Fruit fly (Drosophila melanogaster) whole organism, prepupa: ENCODE results near the gene CG7065.
A peak's percentile ranks its signal among the peaks of the same experiment; 100 is the strongest.

ENCODE experiments used
- Blimp-1 ChIP-seq: fragments of 200-800 bp; sonication (Bioruptor generic); optimal IDR thresholded peaks from 3 replicates; lab custom pipeline; 2017; ENCODE audit warnings: missing biosample characterization, missing genetic modification characterization, mild to moderate bottlenecking, moderate library complexity, missing genetic modification reagents
- CG10631 ChIP-seq: fragments of 200-800 bp; sonication (Bioruptor generic); optimal IDR thresholded peaks from 2 replicates; lab custom pipeline; 2016; ENCODE audit warnings: missing biosample characterization, missing genetic modification characterization
- CG11294 ChIP-seq: fragments of 200-800 bp; sonication (Bioruptor generic); IDR thresholded peaks from 2 replicates; pipeline ENCODE4 v1.3.6; 2022; ENCODE audit warnings: missing biosample characterization, missing genetic modification characterization
- CG11762 ChIP-seq: fragments of 200-800 bp; sonication (Bioruptor generic); optimal IDR thresholded peaks from 3 replicates; lab custom pipeline; 2016; ENCODE audit warnings: missing biosample characterization, missing genetic modification characterization; ENCODE audit not compliant: insufficient read depth
- CG11902 ChIP-seq: fragments of 200-800 bp; sonication (Bioruptor generic); optimal IDR thresholded peaks from 3 replicates; lab custom pipeline; 2016; ENCODE audit warnings: missing biosample characterization, missing genetic modification characterization
- CG15336 ChIP-seq: fragments of 200-800 bp; sonication (Bioruptor generic); IDR thresholded peaks from 2 replicates; pipeline ENCODE4 v1.3.6; 2022; ENCODE audit warnings: missing biosample characterization, missing genetic modification characterization
- CG1621 ChIP-seq: fragments of 200-800 bp; sonication (Bioruptor generic); optimal IDR thresholded peaks from 3 replicates; lab custom pipeline; 2018; ENCODE audit warnings: missing biosample characterization, mild to moderate bottlenecking, missing genetic modification characterization
- CG16779 ChIP-seq: fragments of 200-800 bp; sonication (Bioruptor generic); optimal IDR thresholded peaks from 3 replicates; lab custom pipeline; 2017; ENCODE audit warnings: missing biosample characterization, mild to moderate bottlenecking, missing genetic modification characterization
- CG3032 ChIP-seq: fragments of 200-800 bp; optimal IDR thresholded peaks from 2 replicates; lab custom pipeline; 2019; ENCODE audit warnings: missing biosample characterization, mild to moderate bottlenecking, missing genetic modification characterization, moderate library complexity
- CG31627 ChIP-seq: fragments of 200-800 bp; sonication (Bioruptor generic); optimal IDR thresholded peaks from 3 replicates; lab custom pipeline; 2016; ENCODE audit warnings: missing biosample characterization, missing genetic modification characterization
- CG32006 ChIP-seq: fragments of 200-800 bp; sonication (Bioruptor generic); optimal IDR thresholded peaks from 3 replicates; lab custom pipeline; 2017; ENCODE audit warnings: missing biosample characterization, mild to moderate bottlenecking, missing genetic modification characterization
- CG34406 ChIP-seq: fragments of 200-800 bp; sonication (Bioruptor generic); optimal IDR thresholded peaks from 3 replicates; lab custom pipeline; 2016; ENCODE audit warnings: missing biosample characterization, missing genetic modification characterization
- CG3919 ChIP-seq: fragments of 200-800 bp; sonication (Bioruptor generic); optimal IDR thresholded peaks from 3 replicates; lab custom pipeline; 2016; ENCODE audit warnings: missing biosample characterization, missing genetic modification characterization
- CG6163 ChIP-seq: fragments of 200-800 bp; sonication (Bioruptor generic); IDR thresholded peaks from 3 replicates; pipeline ENCODE4 v1.3.6; 2022; ENCODE audit warnings: missing biosample characterization, missing genetic modification characterization
- CG6276 ChIP-seq: fragments of 200-800 bp; sonication (Bioruptor generic); optimal IDR thresholded peaks from 2 replicates; lab custom pipeline; 2017; ENCODE audit warnings: missing biosample characterization, mild to moderate bottlenecking, missing genetic modification characterization
- CG6808 ChIP-seq: fragments of 200-800 bp; sonication (Bioruptor generic); optimal IDR thresholded peaks from 3 replicates; lab custom pipeline; 2017; ENCODE audit warnings: missing biosample characterization, missing genetic modification characterization, mild to moderate bottlenecking, moderate library complexity, missing genetic modification reagents
- CG6854 ChIP-seq: fragments of 200-800 bp; sonication (Bioruptor generic); optimal IDR thresholded peaks from 2 replicates; lab custom pipeline; 2017; ENCODE audit warnings: missing biosample characterization, mild to moderate bottlenecking, missing genetic modification characterization
- CG7368 ChIP-seq: fragments of 200-800 bp; sonication (Bioruptor generic); optimal IDR thresholded peaks from 3 replicates; lab custom pipeline; 2016; ENCODE audit warnings: missing biosample characterization, missing genetic modification characterization
- CG8119 ChIP-seq: fragments of 200-800 bp; sonication (Bioruptor generic); IDR thresholded peaks from 3 replicates; pipeline ENCODE4 v1.3.6; 2022; ENCODE audit warnings: missing biosample characterization, missing genetic modification characterization
- CG8319 ChIP-seq: fragments of 200-800 bp; sonication (Bioruptor generic); optimal IDR thresholded peaks from 3 replicates; lab custom pipeline; 2016; ENCODE audit warnings: missing biosample characterization, missing genetic modification characterization
- CG8632 ChIP-seq: fragments of 200-800 bp; sonication (Bioruptor generic); optimal IDR thresholded peaks from 3 replicates; lab custom pipeline; 2016; ENCODE audit warnings: missing biosample characterization, missing genetic modification characterization
- Eip75B ChIP-seq: fragments of 200-800 bp; sonication (Bioruptor generic); optimal IDR thresholded peaks from 3 replicates; lab custom pipeline; 2016; ENCODE audit warnings: missing biosample characterization, missing genetic modification characterization
- Eip78C ChIP-seq: fragments of 200-800 bp; sonication (Bioruptor generic); peaks from one replicate; lab custom pipeline; 2016; ENCODE audit warnings: missing biosample characterization, missing genetic modification characterization
- Eip93F ChIP-seq: fragments of 200-800 bp; sonication (Bioruptor generic); optimal IDR thresholded peaks from 2 replicates; lab custom pipeline; 2016; ENCODE audit warnings: missing biosample characterization, mild to moderate bottlenecking, missing genetic modification characterization
- Ets21C ChIP-seq: fragments of 200-800 bp; sonication (Bioruptor generic); optimal IDR thresholded peaks from 3 replicates; lab custom pipeline; 2016; ENCODE audit warnings: missing biosample characterization, missing genetic modification characterization
- Ets96B ChIP-seq: fragments of 200-800 bp; optimal IDR thresholded peaks from 2 replicates; lab custom pipeline; 2019; ENCODE audit warnings: missing biosample characterization, mild to moderate bottlenecking, missing genetic modification characterization, moderate library complexity
- Gug ChIP-seq: fragments of 200-800 bp; sonication (Bioruptor generic); IDR thresholded peaks from 2 replicates; pipeline ENCODE4 v1.3.6; 2022; ENCODE audit warnings: missing biosample characterization, missing genetic modification characterization
- Hr39 ChIP-seq: fragments of 200-800 bp; sonication (Bioruptor generic); optimal IDR thresholded peaks from 2 replicates; lab custom pipeline; 2016; ENCODE audit warnings: missing biosample characterization, missing genetic modification characterization
- Hr4 ChIP-seq: fragments of 200-800 bp; sonication (Bioruptor generic); optimal IDR thresholded peaks from 3 replicates; lab custom pipeline; 2016; ENCODE audit warnings: missing biosample characterization, missing genetic modification characterization
- Lpt ChIP-seq: fragments of 200-800 bp; sonication (Bioruptor generic); optimal IDR thresholded peaks from 3 replicates; lab custom pipeline; 2016; ENCODE audit warnings: missing biosample characterization, missing genetic modification characterization
- Met ChIP-seq: fragments of 200-800 bp; sonication (Bioruptor generic); optimal IDR thresholded peaks from 3 replicates; lab custom pipeline; 2016; ENCODE audit warnings: missing biosample characterization, missing genetic modification characterization
- OdsH ChIP-seq: fragments of 200-800 bp; sonication (Bioruptor generic); optimal IDR thresholded peaks from 3 replicates; lab custom pipeline; 2016; ENCODE audit warnings: missing biosample characterization, missing genetic modification characterization
- Smox ChIP-seq: fragments of 200-800 bp; sonication (Bioruptor generic); optimal IDR thresholded peaks from 3 replicates; lab custom pipeline; 2016; ENCODE audit warnings: missing biosample characterization, missing genetic modification characterization
- Sox102F ChIP-seq: fragments of 200-800 bp; sonication (Bioruptor generic); optimal IDR thresholded peaks from 2 replicates; lab custom pipeline; 2016; ENCODE audit warnings: missing biosample characterization, mild to moderate bottlenecking, missing genetic modification characterization
- Sox14 ChIP-seq: fragments of 200-800 bp; sonication (Bioruptor generic); optimal IDR thresholded peaks from 3 replicates; lab custom pipeline; 2016; ENCODE audit warnings: missing biosample characterization, missing genetic modification characterization
- Sox15 ChIP-seq: fragments of 200-800 bp; sonication (Bioruptor generic); optimal IDR thresholded peaks from 3 replicates; lab custom pipeline; 2016; ENCODE audit warnings: missing biosample characterization, missing genetic modification characterization
- achi ChIP-seq: fragments of 200-800 bp; sonication (Bioruptor generic); optimal IDR thresholded peaks from 3 replicates; lab custom pipeline; 2016; ENCODE audit warnings: missing biosample characterization, missing genetic modification characterization
- acj6 ChIP-seq: fragments of 200-800 bp; sonication (Bioruptor generic); optimal IDR thresholded peaks from 3 replicates; lab custom pipeline; 2016; ENCODE audit warnings: missing biosample characterization, missing genetic modification characterization
- cyc ChIP-seq: fragments of 200-800 bp; sonication (Bioruptor generic); optimal IDR thresholded peaks from 3 replicates; lab custom pipeline; 2016; ENCODE audit warnings: missing biosample characterization, missing genetic modification characterization
- dsx ChIP-seq: fragments of 200-800 bp; optimal IDR thresholded peaks from 3 replicates; lab custom pipeline; 2019; ENCODE audit warnings: missing biosample characterization, mild to moderate bottlenecking, missing genetic modification characterization, moderate library complexity; ENCODE audit not compliant: poor library complexity, severe bottlenecking
- esn ChIP-seq: fragments of 200-800 bp; sonication (Bioruptor generic); optimal IDR thresholded peaks from 2 replicates; lab custom pipeline; 2016; ENCODE audit warnings: missing biosample characterization, mild to moderate bottlenecking, missing genetic modification characterization, moderate library complexity
- fd59A ChIP-seq: fragments of 200-800 bp; sonication (Bioruptor generic); optimal IDR thresholded peaks from 2 replicates; lab custom pipeline; 2017; ENCODE audit warnings: missing biosample characterization, mild to moderate bottlenecking, missing genetic modification characterization, missing genetic modification reagents
- fd85E ChIP-seq: fragments of 200-800 bp; sonication (Bioruptor generic); optimal IDR thresholded peaks from 3 replicates; lab custom pipeline; 2016; ENCODE audit warnings: missing biosample characterization, missing genetic modification characterization
- fkh ChIP-seq: fragments of 200-800 bp; sonication (Bioruptor generic); optimal IDR thresholded peaks from 3 replicates; lab custom pipeline; 2017; ENCODE audit warnings: missing biosample characterization, mild to moderate bottlenecking, missing genetic modification characterization, moderate library complexity
- lz ChIP-seq: fragments of 200-800 bp; sonication (Bioruptor generic); optimal IDR thresholded peaks from 3 replicates; lab custom pipeline; 2016; ENCODE audit warnings: missing biosample characterization, missing genetic modification characterization
- net ChIP-seq: fragments of 200-800 bp; sonication (Bioruptor generic); optimal IDR thresholded peaks from 3 replicates; lab custom pipeline; 2016; ENCODE audit warnings: missing biosample characterization, missing genetic modification characterization
- salr ChIP-seq, 2 experiments: fragments of 200-800 bp; sonication (Bioruptor generic); optimal IDR thresholded peaks; 3 replicates each; lab custom pipeline; 2016 to 2018; ENCODE audit warnings: missing biosample characterization in 2 of 2, missing genetic modification characterization in 2 of 2, mild to moderate bottlenecking in 1 of 2
- spab ChIP-seq: fragments of 200-800 bp; sonication (Bioruptor generic); optimal IDR thresholded peaks from 2 replicates; lab custom pipeline; 2017; ENCODE audit warnings: missing biosample characterization, mild to moderate bottlenecking, missing genetic modification characterization, missing genetic modification reagents
- ss ChIP-seq, 2 experiments: fragments of 200-800 bp; sonication (Bioruptor generic); optimal IDR thresholded peaks; 2 replicates in 1 of 2; 3 replicates in 1 of 2; lab custom pipeline; 2017 to 2018; ENCODE audit warnings: mild to moderate bottlenecking in 2 of 2, missing biosample characterization in 2 of 2, missing genetic modification characterization in 2 of 2, moderate library complexity in 1 of 2
- svp ChIP-seq: fragments of 200-800 bp; sonication (Bioruptor generic); peaks from one replicate; lab custom pipeline; 2016; ENCODE audit warnings: missing biosample characterization, missing genetic modification characterization
- topi ChIP-seq: fragments of 200-800 bp; sonication (Bioruptor generic); optimal IDR thresholded peaks from 3 replicates; lab custom pipeline; 2016; ENCODE audit warnings: missing biosample characterization, missing genetic modification characterization
- vri ChIP-seq: fragments of 200-800 bp; sonication (Bioruptor generic); optimal IDR thresholded peaks from 3 replicates; lab custom pipeline; 2016; ENCODE audit warnings: missing biosample characterization, mild to moderate bottlenecking, missing genetic modification characterization

The CG7065 gene

dm6 chrX:9134922-9135453, 7.3 kb upstream of the CG7065 start, which contains the start of gene fend:
Gene fend, minus strand, starts transcription at chrX:9135099.
- TF ChIP-seq Eip78C (GFP tag; lab: Kevin White, UChicago) (peak; percentile 86), vri (no peak), CG15336 (GFP tag; lab: Robert Waterston, UW) (no peak), fkh (GFP tag; lab: Kevin White, UChicago) (no peak), esn (GFP tag; lab: Kevin White, UChicago) (peak; percentile 31), CG6808 (GFP tag; lab: Kevin White, UChicago) (peak; percentile 49), CG1621 (no peak), acj6 (GFP tag; lab: Kevin White, UChicago) (peak; percentile 34), Hr4 (GFP tag; lab: Kevin White, UChicago) (peak; percentile 3), Blimp-1 (GFP tag; lab: Kevin White, UChicago) (no peak), CG11762 (no peak), Eip93F (GFP tag; lab: Kevin White, UChicago) (no peak), cyc (GFP tag; lab: Kevin White, UChicago) (no peak), net (GFP tag; lab: Kevin White, UChicago) (peak; percentile 32), CG3919 (GFP tag; lab: Kevin White, UChicago) (no peak), svp (peak; percentile 78), CG8319 (GFP tag; lab: Kevin White, UChicago) (no peak), Smox (GFP tag; lab: Kevin White, UChicago) (no peak), CG11902 (GFP tag; lab: Kevin White, UChicago) (no peak), achi (peak; percentile 34), CG10631 (GFP tag; lab: Kevin White, UChicago) (no peak), CG7368 (no peak), Hr39 (no peak), fd59A (GFP tag; lab: Kevin White, UChicago) (no peak), CG16779 (tag; lab: Kevin White, UChicago) (peak; percentile 17), CG8632 (no peak), CG34406 (peak; percentile 26), lz (peak; percentile 24), CG3032 (tag; lab: Kevin White, UChicago) (peak; percentile 34), CG32006 (GFP tag; lab: Kevin White, UChicago) (peak; percentile 56), topi (GFP tag; lab: Kevin White, UChicago) (peak; percentile 11), ss (GFP tag; optimal IDR thresholded peaks at IDR 0.05; lab: Kevin White, UChicago) (peak; percentile 26 to 57), salr (GFP tag; optimal IDR thresholded peaks at IDR 0.05; lab: Kevin White, UChicago) (peak in 1 of 2 experiments; percentile 11), spab (GFP tag; lab: Kevin White, UChicago) (no peak), Ets21C (GFP tag; lab: Kevin White, UChicago) (no peak), Met (GFP tag; lab: Kevin White, UChicago) (peak; percentile 2), Eip75B (no peak), Ets96B (peak; percentile 54), Sox15 (GFP tag; lab: Kevin White, UChicago) (no peak), CG6163 (GFP tag; lab: Robert Waterston, UW) (0 out of 3 replicates have a peak, but pooled peaks have one; percentile 6), CG8119 (GFP tag; lab: Robert Waterston, UW) (no peak), CG6854 (GFP tag; lab: Kevin White, UChicago) (no peak), fd85E (GFP tag; lab: Kevin White, UChicago) (no peak), Gug (no peak), CG11294 (GFP tag; lab: Robert Waterston, UW) (no peak), CG6276 (GFP tag; lab: Kevin White, UChicago) (peak; percentile 28), Sox102F (no peak), OdsH (GFP tag; lab: Kevin White, UChicago) (peak; percentile 19), Sox14 (GFP tag; lab: Kevin White, UChicago) (peak; percentile 16), Lpt (GFP tag; lab: Kevin White, UChicago) (peak; percentile 4), dsx (GFP tag; lab: Kevin White, UChicago) (peak; percentile 24), CG31627 (no peak)
